Fruit fly (Drosophila melanogaster): Measurements from ENCODE around the gene kek5.

Gene kek5

DNA sequence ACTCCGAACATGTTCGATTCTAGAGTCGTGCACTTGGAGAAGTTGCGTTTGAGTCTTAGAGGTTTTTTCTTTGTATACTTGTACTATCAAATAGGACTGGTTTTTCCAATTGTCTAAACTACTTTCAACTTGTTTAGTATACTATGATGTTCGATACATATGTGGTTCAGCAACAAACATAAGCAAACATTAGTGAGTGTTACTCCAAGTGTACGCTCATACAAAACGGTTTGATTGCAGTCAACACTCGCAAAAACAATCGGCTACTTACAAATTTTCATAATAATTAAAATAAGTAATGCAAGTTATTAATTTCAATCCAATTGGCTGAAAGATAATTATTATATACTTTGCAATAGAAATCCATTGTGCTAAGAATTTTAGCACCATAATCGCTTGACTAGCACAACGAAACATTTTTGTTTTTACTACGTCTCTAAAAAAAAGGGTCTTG, 8.5 kb downstream of the kek5 start (continued):
- no peak for TF ChIP-seq yki (optimal IDR thresholded peaks at IDR 0.05)
- TF ChIP-seq CG9609 (GFP tag; optimal IDR thresholded peaks at IDR 0.05): peak; percentile 56
- no peak for TF ChIP-seq ac (GFP tag; optimal IDR thresholded peaks at IDR 0.05)
- peak; percentile 3 for TF ChIP-seq CG11398 (GFP tag; optimal IDR thresholded peaks at IDR 0.05)
- TF ChIP-seq Atf6 (GFP tag; IDR thresholded peaks at IDR 0.05): no peak
- TF ChIP-seq HLH3B (GFP tag; IDR thresholded peaks at IDR 0.05): no peak
- TF ChIP-seq CG3163 (GFP tag; optimal IDR thresholded peaks at IDR 0.05): peak; percentile 16
- no peak for TF ChIP-seq CG1529 (GFP tag; optimal IDR thresholded peaks at IDR 0.05)
- TF ChIP-seq Sin3A (optimal IDR thresholded peaks at IDR 0.05): no peak
- TF ChIP-seq MBD-R2 (GFP tag; IDR thresholded peaks at IDR 0.05): 0 out of 2 replicates have a peak, but pooled peaks have one; percentile 14
- TF ChIP-seq CG11560 (tag; IDR thresholded peaks at IDR 0.05): no peak
- TF ChIP-seq Dad (GFP tag; optimal IDR thresholded peaks at IDR 0.05): peak; percentile 18
- peak; percentile 52 for TF ChIP-seq cwo (GFP tag; optimal IDR thresholded peaks at IDR 0.05)
- no peak for TF ChIP-seq CG12236 (GFP tag; optimal IDR thresholded peaks at IDR 0.05)
- TF ChIP-seq Atf-2 (GFP tag; optimal IDR thresholded peaks at IDR 0.05): no peak
- peak; percentile 10 for TF ChIP-seq CG9817 (tag; optimal IDR thresholded peaks at IDR 0.05)
- peak; percentile 22 for TF ChIP-seq CHES-1-like (GFP tag; optimal IDR thresholded peaks at IDR 0.05)
- TF ChIP-seq gsb-n (tag; optimal IDR thresholded peaks at IDR 0.05): peak; percentile 28
- TF ChIP-seq ro (GFP tag; IDR thresholded peaks at IDR 0.05): no peak
- no peak for TF ChIP-seq Dp (GFP tag; optimal IDR thresholded peaks at IDR 0.05)
- no peak for TF ChIP-seq Gsc (GFP tag; IDR thresholded peaks at IDR 0.05)
- peak; percentile 50 for TF ChIP-seq NfI (GFP tag; optimal IDR thresholded peaks at IDR 0.05)
- no peak for TF ChIP-seq ftz-f1 (GFP tag; optimal IDR thresholded peaks at IDR 0.05)
- TF ChIP-seq CG1832 (GFP tag; optimal IDR thresholded peaks at IDR 0.05): no peak
- peak; percentile 63 for TF ChIP-seq CG1603 (tag; optimal IDR thresholded peaks at IDR 0.05)
- TF ChIP-seq gcm (GFP tag; optimal IDR thresholded peaks at IDR 0.05): peak; percentile 38
- TF ChIP-seq CG12659 (GFP tag; optimal IDR thresholded peaks at IDR 0.05): peak; percentile 34
- no peak for TF ChIP-seq nerfin-2 (GFP tag; IDR thresholded peaks at IDR 0.05; ENCODE audit: partially characterized antibody)
- TF ChIP-seq pnt (GFP tag; optimal IDR thresholded peaks at IDR 0.05): no peak
- peak; percentile 30; the same call in 1 of the 2 replicates for TF ChIP-seq H2.0 (GFP tag; IDR thresholded peaks at IDR 0.05)
- TF ChIP-seq Med (GFP tag): peak; percentile 91
- no peak for TF ChIP-seq crol (GFP tag; IDR thresholded peaks at IDR 0.05)
- TF ChIP-seq Pdp1 (GFP tag; optimal IDR thresholded peaks at IDR 0.05): peak in 1 of 2 experiments; percentile 38
- TF ChIP-seq CG13123 (GFP tag; optimal IDR thresholded peaks at IDR 0.05): no peak
- TF ChIP-seq seq (GFP tag; IDR thresholded peaks at IDR 0.05): no peak
- peak; percentile 71 for TF ChIP-seq Meics (GFP tag; optimal IDR thresholded peaks at IDR 0.05)
- TF ChIP-seq ssp (GFP tag; IDR thresholded peaks at IDR 0.05): no peak
- TF ChIP-seq CG11085 (GFP tag; IDR thresholded peaks at IDR 0.05): no peak
- TF ChIP-seq dmrt11E (tag; optimal IDR thresholded peaks at IDR 0.05): peak; percentile 56
- peak; percentile 59 for TF ChIP-seq shn (GFP tag; optimal IDR thresholded peaks at IDR 0.05)
- no peak for TF ChIP-seq CG7357 (GFP tag; IDR thresholded peaks at IDR 0.05)
- peak; percentile 58 for TF ChIP-seq her (GFP tag; optimal IDR thresholded peaks at IDR 0.05)
- TF ChIP-seq Hr78 (GFP tag; optimal IDR thresholded peaks at IDR 0.05): no peak
- peak; percentile 9 for TF ChIP-seq Vsx1 (GFP tag; optimal IDR thresholded peaks at IDR 0.05)
- no peak for TF ChIP-seq klu (GFP tag; IDR thresholded peaks at IDR 0.05)
- peak; percentile 40 for TF ChIP-seq CG3281 (GFP tag; optimal IDR thresholded peaks at IDR 0.05)
- no peak for TF ChIP-seq mirr (GFP tag; optimal IDR thresholded peaks at IDR 0.05)
- TF ChIP-seq CG8944 (GFP tag; optimal IDR thresholded peaks at IDR 0.05): peak; percentile 3
- TF ChIP-seq wor (GFP tag; IDR thresholded peaks at IDR 0.05): no peak
- TF ChIP-seq CG17829 (tag; optimal IDR thresholded peaks at IDR 0.05): peak; percentile 61
- no peak for TF ChIP-seq CG18011 (GFP tag; optimal IDR thresholded peaks at IDR 0.05)
- 0 out of 2 replicates have a peak, but pooled peaks have one; percentile 10 for TF ChIP-seq Awh (GFP tag; IDR thresholded peaks at IDR 0.05)

Measured in whole organism, embryonic.